Fruit fly (Drosophila melanogaster) whole organism: ENCODE measurements around the gene CG13876.

ENCODE experiments used
- CG8478 ChIP-seq: fragments of >200 bp; optimal IDR thresholded peaks from 2 replicates; lab custom pipeline; 2018; ENCODE audit warnings: inconsistent platforms
- Dll ChIP-seq: fragments of >200 bp; optimal IDR thresholded peaks from 2 replicates; lab custom pipeline; 2017
- EcR ChIP-seq, 2 experiments: fragments of >200 bp; optimal IDR thresholded peaks; 2 replicates each; lab custom pipeline; 2017; ENCODE audit warnings: missing biosample characterization in 2 of 2, missing genetic modification characterization in 2 of 2, missing genetic modification reagents in 2 of 2
- pan ChIP-seq: fragments of >200 bp; optimal IDR thresholded peaks from 2 replicates; lab custom pipeline; 2017
- psq ChIP-seq: fragments of >200 bp; optimal IDR thresholded peaks from 2 replicates; lab custom pipeline; 2017
- usp ChIP-seq: fragments of >200 bp; optimal IDR thresholded peaks from 2 replicates; lab custom pipeline; 2017; ENCODE audit warnings: missing biosample characterization, missing genetic modification characterization, mixed read lengths

DNA sequence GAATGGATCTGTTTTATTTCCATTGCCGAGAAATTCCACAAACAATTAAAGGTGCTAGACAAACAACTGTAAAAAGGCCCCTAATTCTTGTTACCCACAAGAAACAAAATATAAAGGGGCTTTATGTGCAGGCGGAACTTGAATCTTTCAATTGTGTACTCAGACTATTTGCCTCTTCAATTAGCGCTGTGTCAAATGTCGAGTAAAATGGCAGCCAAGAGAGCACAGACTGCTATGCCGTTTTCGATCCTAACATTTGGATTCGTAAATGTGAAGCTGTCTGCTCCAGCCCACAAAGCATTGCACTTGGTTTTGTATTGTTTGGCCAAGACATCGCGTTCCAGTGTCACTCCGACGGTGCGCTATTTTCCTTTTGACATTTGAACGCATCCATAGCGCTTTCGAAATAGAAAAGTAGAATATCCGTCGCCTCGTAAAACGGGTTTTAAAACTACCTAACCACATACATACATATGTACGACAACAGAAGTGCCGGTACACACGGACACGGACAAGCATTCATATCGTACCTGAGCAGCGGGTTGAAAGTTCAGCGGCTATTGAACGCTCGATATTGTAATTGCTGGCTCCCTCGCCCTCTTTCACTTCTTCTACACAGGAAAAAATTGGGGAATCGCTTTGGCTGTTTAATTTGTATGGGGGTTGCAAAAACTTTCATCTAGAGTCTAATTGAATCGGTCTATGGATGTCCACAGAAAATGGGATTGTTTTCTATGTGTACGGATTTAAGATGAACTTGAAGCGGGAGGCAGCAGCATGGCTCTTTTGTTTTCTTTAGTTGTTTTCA lies 39.7 kb upstream of the CG13876 start:
- TF ChIP-seq pan (lab: Kevin White, UChicago) (no peak), CG8478 (lab: Kevin White, UChicago) (no peak), usp (GFP tag; lab: Kevin White, UChicago) (no peak), Dll (lab: Kevin White, UChicago) (no peak), psq (lab: Kevin White, UChicago) (no peak), EcR (GFP tag; optimal IDR thresholded peaks at IDR 0.05; lab: Kevin White, UChicago) (no peak)
